Worm (Caenorhabditis elegans) whole organism, L4 larva: Measurements from ENCODE around the gene sri-24.
"Not testable (repeated sequence)": the region's sequence is repeated elsewhere in the genome, so short reads cannot be mapped to it uniquely, and the experiment has no call there.

Experiments used
- ZK546.5 ChIP-seq, 2 experiments: sonication (generic microtip); optimal IDR thresholded peaks; 2 replicates each; lab custom pipeline; 2017; ENCODE audit warnings: missing biosample characterization in 2 of 2, missing genetic modification characterization in 2 of 2
- ces-1 ChIP-seq: fragments of 150-350 bp; sonication (generic microtip); optimal IDR thresholded peaks from 4 replicates; lab custom pipeline; 2014; ENCODE audit warnings: missing biosample characterization, missing genetic modification reagents, missing genetic modification characterization
- dmd-9 ChIP-seq: fragments of 200-800 bp; sonication (Bioruptor generic); IDR thresholded peaks from 2 replicates; pipeline ENCODE4 v1.3.6; 2022; ENCODE audit warnings: missing genetic modification reagents, missing genetic modification characterization, missing compliant biosample characterization
- dve-1 ChIP-seq: sonication (generic microtip); optimal IDR thresholded peaks from 2 replicates; lab custom pipeline; 2017; ENCODE audit warnings: antibody characterized with exemption, mild to moderate bottlenecking, missing genetic modification characterization, missing compliant biosample characterization; ENCODE audit not compliant: insufficient read depth
- mdt-29 ChIP-seq: fragments of 200-800 bp; sonication (Bioruptor generic); IDR thresholded peaks from 2 replicates; pipeline ENCODE4 v1.3.6; 2022; ENCODE audit warnings: missing genetic modification reagents, missing genetic modification characterization, missing compliant biosample characterization
- nhr-28 ChIP-seq: fragments of 150-350 bp; optimal IDR thresholded peaks from 2 replicates; lab custom pipeline; 2014; ENCODE audit warnings: missing biosample characterization, missing genetic modification characterization
- nhr-76 ChIP-seq: fragments of 150-350 bp; optimal IDR thresholded peaks from 2 replicates; lab custom pipeline; 2014; ENCODE audit warnings: missing biosample characterization, missing genetic modification characterization
- unc-130 ChIP-seq: sonication (generic microtip); optimal IDR thresholded peaks from 2 replicates; lab custom pipeline; 2016; ENCODE audit warnings: missing genetic modification reagents, missing genetic modification characterization, missing compliant biosample characterization
- unc-39 ChIP-seq: sonication (generic microtip); optimal IDR thresholded peaks from 2 replicates; lab custom pipeline; 2017; ENCODE audit warnings: missing biosample characterization, missing genetic modification characterization
- unc-62 ChIP-seq, 3 experiments: fragments of 150-350 bp in 1 of 3; sonication (generic microtip); optimal IDR thresholded peaks in 2 of 3; peaks in 1 of 3; 1 replicate in 1 of 3; 2 replicates in 2 of 3; lab custom pipeline; 2014 to 2017; ENCODE audit warnings: missing biosample characterization in 3 of 3, missing genetic modification characterization in 3 of 3, missing genetic modification reagents in 3 of 3, missing genotype in 1 of 3

- not testable (repeated sequence) for TF ChIP-seq ces-1 (GFP tag; lab: Kevin White, UChicago); mdt-29 (GFP tag; lab: Robert Waterston, UW); unc-39; dve-1 (tag; lab: Kevin White, UChicago); ZK546.5 (tag; optimal IDR thresholded peaks at IDR 0.05; lab: Kevin White, UChicago); nhr-76 (tag; lab: Kevin White, UChicago); unc-62 (GFP tag; optimal IDR thresholded peaks at IDR 0.05 in 1 of 2; lab: Kevin White, UChicago); unc-62 (tag; optimal IDR thresholded peaks at IDR 0.05; lab: Kevin White, UChicago); dmd-9 (GFP tag; lab: Robert Waterston, UW); nhr-28 (tag; lab: Kevin White, UChicago); unc-130 (GFP tag; lab: Kevin White, UChicago)
Measured at ce11 chrV:15256669-15257068, 44.7 kb downstream of the sri-24 start, which contains the start of gene srsx-39.
